Fruit fly (Drosophila melanogaster) whole organism, adult: Measurements from ENCODE around the gene CG7914.

Source experiments
- CG11617 ChIP-seq: fragments of 200-800 bp; sonication (Bioruptor generic); optimal IDR thresholded peaks from 2 replicates; lab custom pipeline; 2017; ENCODE audit warnings: mild to moderate bottlenecking, missing biosample characterization, missing genetic modification reagents, missing genetic modification characterization
- CG14711 ChIP-seq: fragments of 200-800 bp; sonication (Bioruptor generic); optimal IDR thresholded peaks from 2 replicates; lab custom pipeline; 2018; ENCODE audit warnings: missing biosample characterization, mild to moderate bottlenecking, missing genetic modification characterization, moderate library complexity
- CG33017 ChIP-seq: fragments of 200-800 bp; sonication (Bioruptor generic); optimal IDR thresholded peaks from 2 replicates; lab custom pipeline; 2018; ENCODE audit warnings: missing biosample characterization, mild to moderate bottlenecking, missing genetic modification characterization, moderate library complexity
- CG7045 ChIP-seq: fragments of 200-800 bp; sonication (Bioruptor generic); optimal IDR thresholded peaks from 2 replicates; lab custom pipeline; 2017; ENCODE audit warnings: missing biosample characterization, mild to moderate bottlenecking, missing genetic modification characterization
- CG7101 ChIP-seq: fragments of 200-800 bp; sonication (Bioruptor generic); optimal IDR thresholded peaks from 2 replicates; lab custom pipeline; 2018; ENCODE audit warnings: missing biosample characterization, mild to moderate bottlenecking, missing genetic modification characterization, moderate library complexity
- Crg-1 ChIP-seq: fragments of 200-800 bp; sonication (Bioruptor generic); optimal IDR thresholded peaks from 2 replicates; lab custom pipeline; 2016; ENCODE audit warnings: missing biosample characterization, missing genetic modification characterization
- bab1 ChIP-seq: fragments of 200-800 bp; sonication (Bioruptor generic); optimal IDR thresholded peaks from 3 replicates; lab custom pipeline; 2019; ENCODE audit warnings: missing biosample characterization, mild to moderate bottlenecking, missing genetic modification characterization, moderate library complexity
- cic ChIP-seq: fragments of 200-800 bp; sonication (Bioruptor generic); optimal IDR thresholded peaks from 2 replicates; lab custom pipeline; 2017; ENCODE audit warnings: missing biosample characterization, mild to moderate bottlenecking, missing genetic modification characterization, moderate library complexity
- cnc ChIP-seq, 2 experiments: fragments of >200 bp; optimal IDR thresholded peaks; 2 replicates each; lab custom pipeline; 2017
- kay ChIP-seq: fragments of 200-800 bp; sonication (Bioruptor generic); peaks from one replicate; lab custom pipeline; 2016; ENCODE audit warnings: missing biosample characterization, missing genetic modification characterization, borderline replicate concordance
- ovo ChIP-seq: fragments of 200-800 bp; sonication (Bioruptor generic); optimal IDR thresholded peaks from 2 replicates; lab custom pipeline; 2016; ENCODE audit warnings: missing biosample characterization, missing genetic modification characterization
- pad ChIP-seq: fragments of 200-800 bp; sonication (Bioruptor generic); optimal IDR thresholded peaks from 3 replicates; lab custom pipeline; 2017; ENCODE audit warnings: missing biosample characterization, missing genetic modification characterization, mild to moderate bottlenecking, moderate library complexity, missing genetic modification reagents

DNA sequence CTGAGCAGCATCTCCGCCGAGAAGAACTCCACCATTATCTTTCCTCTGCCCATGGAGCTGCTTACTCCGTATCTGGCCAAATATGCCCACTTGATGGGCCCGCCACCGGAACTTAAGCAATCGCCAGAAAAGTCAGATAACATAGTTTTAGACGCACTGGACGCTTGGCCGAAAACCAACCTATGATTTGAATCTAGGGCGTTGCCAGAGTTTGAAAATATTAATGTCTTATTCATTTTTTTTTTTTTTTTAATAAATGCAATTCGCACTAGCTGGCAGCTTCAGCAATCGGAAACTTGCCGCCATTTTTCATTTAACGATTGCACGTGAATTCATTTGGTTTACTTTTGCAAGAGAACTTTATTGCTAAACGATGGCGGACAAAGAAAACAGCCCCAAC, 3.3 kb downstream of the CG7914 start, which contains the start of gene HP1D3csd:
- TF ChIP-seq pad (GFP tag; lab: Kevin White, UChicago) (no peak), kay (GFP tag; lab: Kevin White, UChicago) (no peak), CG11617 (GFP tag; lab: Kevin White, UChicago) (peak; percentile 11), ovo (GFP tag; lab: Kevin White, UChicago) (no peak), bab1 (GFP tag; lab: Kevin White, UChicago) (no peak), cic (GFP tag; lab: Kevin White, UChicago) (no peak), CG7101 (tag; lab: Kevin White, UChicago) (no peak), cnc (optimal IDR thresholded peaks at IDR 0.05; lab: Kevin White, UChicago) (no peak), CG7045 (no peak), CG33017 (tag; lab: Kevin White, UChicago) (no peak), CG14711 (tag; lab: Kevin White, UChicago) (no peak), Crg-1 (GFP tag; lab: Kevin White, UChicago) (no peak)
